Fruit fly (Drosophila melanogaster): Measurements from ENCODE around the gene Ttc1.

Gene Ttc1

dm6 chr3R:16476472-16476871 is 33.7 kb upstream of the Ttc1 start (continued):
- peak; percentile 3 for TF ChIP-seq CG13624 (GFP tag; optimal IDR thresholded peaks at IDR 0.05)
- TF ChIP-seq CG4730 (GFP tag; IDR thresholded peaks at IDR 0.05): no peak
- no peak for TF ChIP-seq Atf6 (GFP tag; IDR thresholded peaks at IDR 0.05)
- peak; percentile 7 for TF ChIP-seq CG10209 (GFP tag; optimal IDR thresholded peaks at IDR 0.05)
- TF ChIP-seq CG12104 (GFP tag; optimal IDR thresholded peaks at IDR 0.05): no peak
- no peak for TF ChIP-seq tio (GFP tag; optimal IDR thresholded peaks at IDR 0.05)
- no peak for TF ChIP-seq jing (GFP tag; optimal IDR thresholded peaks at IDR 0.05)
- no peak for TF ChIP-seq CG7372 (GFP tag; IDR thresholded peaks at IDR 0.05)
- no peak for TF ChIP-seq ranshi (GFP tag; IDR thresholded peaks at IDR 0.05)
- TF ChIP-seq CG13775 (GFP tag; optimal IDR thresholded peaks at IDR 0.05): no peak
- no peak for TF ChIP-seq CG12942 (GFP tag; optimal IDR thresholded peaks at IDR 0.05)
- TF ChIP-seq CG12155 (GFP tag; optimal IDR thresholded peaks at IDR 0.05): peak; percentile 7
- TF ChIP-seq scrt (GFP tag; optimal IDR thresholded peaks at IDR 0.05): peak; percentile 55
- peak; percentile 68 for TF ChIP-seq lab (GFP tag; optimal IDR thresholded peaks at IDR 0.05)
- no peak for TF ChIP-seq NfI (GFP tag; optimal IDR thresholded peaks at IDR 0.05)
- TF ChIP-seq CG34422 (GFP tag; IDR thresholded peaks at IDR 0.05): no peak
- TF ChIP-seq CG12071 (GFP tag; optimal IDR thresholded peaks at IDR 0.05): no peak
- TF ChIP-seq Jarid2 (GFP tag; optimal IDR thresholded peaks at IDR 0.05): no peak
- peak; percentile 21 for TF ChIP-seq Nf-YC (tag; optimal IDR thresholded peaks at IDR 0.05)
- no peak for TF ChIP-seq CG1602 (GFP tag; optimal IDR thresholded peaks at IDR 0.05)
- peak; percentile 19; the same call in 1 of the 2 replicates for TF ChIP-seq CG9932 (GFP tag; IDR thresholded peaks at IDR 0.05)
- no peak for TF ChIP-seq gsb (GFP tag; IDR thresholded peaks at IDR 0.05)
- TF ChIP-seq unpg (GFP tag; optimal IDR thresholded peaks at IDR 0.05): peak; percentile 48
- TF ChIP-seq CG31365 (tag; optimal IDR thresholded peaks at IDR 0.05): no peak
- no peak for TF ChIP-seq CG3847 (GFP tag; IDR thresholded peaks at IDR 0.05)
- TF ChIP-seq CG10274 (GFP tag; optimal IDR thresholded peaks at IDR 0.05): no peak
- TF ChIP-seq Ada2b (GFP tag; IDR thresholded peaks at IDR 0.05): no peak
- peak; percentile 45 for TF ChIP-seq CG10543 (GFP tag; optimal IDR thresholded peaks at IDR 0.05)
- TF ChIP-seq CG12219 (GFP tag; optimal IDR thresholded peaks at IDR 0.05): peak; percentile 11
- TF ChIP-seq inv (GFP tag; IDR thresholded peaks at IDR 0.05; ENCODE audit: partially characterized antibody): no peak
- TF ChIP-seq sima (GFP tag; optimal IDR thresholded peaks at IDR 0.05): no peak
- no peak for TF ChIP-seq gfzf (GFP tag; optimal IDR thresholded peaks at IDR 0.05)
- TF ChIP-seq hkb (optimal IDR thresholded peaks at IDR 0.05): no peak
- TF ChIP-seq hkb (GFP tag; IDR thresholded peaks at IDR 0.05): peak; percentile 56
- TF ChIP-seq hth (optimal IDR thresholded peaks at IDR 0.05): no peak
- no peak for TF ChIP-seq sna (GFP tag; IDR thresholded peaks at IDR 0.05; ENCODE audit: partially characterized antibody)
- TF ChIP-seq wor (GFP tag; IDR thresholded peaks at IDR 0.05): no peak
- no peak for TF ChIP-seq CG14050 (GFP tag; IDR thresholded peaks at IDR 0.05)
- TF ChIP-seq CG4617 (GFP tag; optimal IDR thresholded peaks at IDR 0.05; ENCODE audit: borderline replicate concordance): no peak
- TF ChIP-seq CG34376 (GFP tag; optimal IDR thresholded peaks at IDR 0.05): peak; percentile 64
- TF ChIP-seq CG11093 (GFP tag; IDR thresholded peaks at IDR 0.05): no peak
- TF ChIP-seq CG7357 (GFP tag; IDR thresholded peaks at IDR 0.05): no peak
- TF ChIP-seq CG7987 (GFP tag; optimal IDR thresholded peaks at IDR 0.05): no peak
- no peak for TF ChIP-seq Eip74EF (GFP tag; optimal IDR thresholded peaks at IDR 0.05)
- TF ChIP-seq Neu2 (GFP tag; optimal IDR thresholded peaks at IDR 0.05; ENCODE audit: borderline replicate concordance): no peak
- peak; percentile 45 for TF ChIP-seq cwo (GFP tag; optimal IDR thresholded peaks at IDR 0.05)
- no peak for TF ChIP-seq cas (GFP tag; IDR thresholded peaks at IDR 0.05)
- TF ChIP-seq CG14860 (GFP tag; IDR thresholded peaks at IDR 0.05; ENCODE audit: partially characterized antibody): no peak
- TF ChIP-seq Pdp1 (GFP tag; optimal IDR thresholded peaks at IDR 0.05): no peak
- no peak for TF ChIP-seq CG1832 (GFP tag; optimal IDR thresholded peaks at IDR 0.05)
- peak; percentile 49 for TF ChIP-seq CG18262 (tag; optimal IDR thresholded peaks at IDR 0.05)

Measured in whole organism, embryonic.